Worm (Caenorhabditis elegans): ENCODE measurements around the gene set-15.

set-15 gene

ce11 chrIV:4747553-4747952 is 32.5 kb downstream of the set-15 start, which contains the start of gene tctn-1 (continued):
- TF ChIP-seq nhr-120 (GFP tag; IDR thresholded peaks at IDR 0.05) (no peak), lsy-27 (tag; optimal IDR thresholded peaks at IDR 0.05; ENCODE audit: borderline replicate concordance, insufficient read depth) (no peak), attf-6 (GFP tag; IDR thresholded peaks at IDR 0.05) (no peak), hmg-1.2 (GFP tag; IDR thresholded peaks at IDR 0.05) (peak; percentile 22; the same call in 1 of the 2 replicates), nhr-80 (tag; optimal IDR thresholded peaks at IDR 0.05) (no peak), ceh-58 (GFP tag; IDR thresholded peaks at IDR 0.05) (no peak), F57A8.1 (GFP tag; optimal IDR thresholded peaks at IDR 0.05) (no peak), lin-40 (tag; optimal IDR thresholded peaks at IDR 0.05) (no peak), tbx-9 (tag; optimal IDR thresholded peaks at IDR 0.05; ENCODE audit: borderline replicate concordance) (no peak), athp-1 (tag; optimal IDR thresholded peaks at IDR 0.05) (no peak), F39B2.1 (GFP tag; IDR thresholded peaks at IDR 0.05) (no peak), snpc-1.3 (tag; optimal IDR thresholded peaks at IDR 0.05; ENCODE audit: insufficient read depth) (no peak), ztf-22 (GFP tag; optimal IDR thresholded peaks at IDR 0.05) (no peak), dpl-1 (GFP tag; optimal IDR thresholded peaks at IDR 0.05) (no peak), C06A6.2 (GFP tag; conservative IDR thresholded peaks at IDR 0.05) (no peak), B0336.3 (GFP tag; IDR thresholded peaks at IDR 0.05) (no peak), B0035.1 (tag; optimal IDR thresholded peaks at IDR 0.05) (no peak)

DNA sequence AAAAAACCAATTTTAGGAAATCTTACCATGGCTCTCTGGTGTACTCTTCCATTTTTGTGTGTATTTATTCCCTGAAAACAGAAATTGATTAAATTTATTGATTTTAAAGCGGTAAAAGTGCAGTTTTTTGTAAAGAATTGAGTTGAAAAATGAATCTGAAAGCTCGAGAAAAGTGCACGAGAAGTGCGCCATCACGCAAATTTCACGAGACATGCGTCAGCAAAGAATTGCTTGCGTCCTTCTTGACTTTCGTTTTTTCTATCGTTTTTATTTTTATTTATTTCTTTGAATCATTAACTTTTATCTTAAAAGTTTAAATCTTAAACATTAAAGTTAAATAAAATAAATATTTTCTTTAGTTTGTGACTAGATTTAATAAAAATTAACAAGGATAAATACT is 34.6 kb downstream of the set-15 start, which contains the start of gene timm-17B.1:
Gene timm-17B.1 (minus strand): TSS at position 71 of the 400 bp plus-strand sequence.
- TF ChIP-seq F57A8.1 (GFP tag; optimal IDR thresholded peaks at IDR 0.05) (no peak), F37B4.10 (GFP tag; IDR thresholded peaks at IDR 0.05) (no peak), athp-1 (tag; optimal IDR thresholded peaks at IDR 0.05) (no peak), egl-18 (GFP tag; IDR thresholded peaks at IDR 0.05) (no peak), K11D2.4 (GFP tag; IDR thresholded peaks at IDR 0.05) (no peak), Y79H2A.3 (GFP tag; conservative IDR thresholded peaks at IDR 0.05) (no peak), sea-2 (GFP tag; IDR thresholded peaks at IDR 0.05) (no peak), D2030.7 (GFP tag; IDR thresholded peaks at IDR 0.05) (no peak), C06A6.2 (GFP tag; conservative IDR thresholded peaks at IDR 0.05) (no peak), nfya-1 (tag; optimal IDR thresholded peaks at IDR 0.05; ENCODE audit: borderline replicate concordance, insufficient read depth) (no peak), mes-4 (tag; optimal IDR thresholded peaks at IDR 0.05) (no peak), ztf-6 (GFP tag; IDR thresholded peaks at IDR 0.05) (no peak), nhr-80 (tag; optimal IDR thresholded peaks at IDR 0.05) (peak; percentile 8), T26A5.8 (tag; optimal IDR thresholded peaks at IDR 0.05) (no peak), atf-7 (tag; optimal IDR thresholded peaks at IDR 0.05) (no peak), F33H1.4 (GFP tag; IDR thresholded peaks at IDR 0.05) (peak; percentile 62), fkh-3 (tag; optimal IDR thresholded peaks at IDR 0.05) (no peak), nfyb-1 (GFP tag; IDR thresholded peaks at IDR 0.05) (0 out of 2 replicates have a peak, but pooled peaks have one; percentile 68), ceh-100 (GFP tag; IDR thresholded peaks at IDR 0.05) (peak; percentile 39; the same call in 1 of the 2 replicates), ama-1 (optimal IDR thresholded peaks at IDR 0.05) (no peak), ama-1 (GFP tag; optimal IDR thresholded peaks at IDR 0.05) (no peak), B0035.1 (tag; optimal IDR thresholded peaks at IDR 0.05) (no peak), Y67H2A.10 (GFP tag; conservative IDR thresholded peaks at IDR 0.05) (no peak), akir-1 (GFP tag; optimal IDR thresholded peaks at IDR 0.05) (no peak), ceh-58 (GFP tag; IDR thresholded peaks at IDR 0.05) (no peak), lin-35 (GFP tag; optimal IDR thresholded peaks at IDR 0.05) (peak in 1 of 3 experiments; percentile 66), lsl-1 (GFP tag; optimal IDR thresholded peaks at IDR 0.05) (peak; percentile 54), rpc-1 (optimal IDR thresholded peaks at IDR 0.05) (no peak), rpc-1 (tag; optimal IDR thresholded peaks at IDR 0.05) (no peak), B0261.1 (tag; optimal IDR thresholded peaks at IDR 0.05) (no peak), lin-40 (tag; optimal IDR thresholded peaks at IDR 0.05) (peak; percentile 67), ekl-4 (GFP tag; IDR thresholded peaks at IDR 0.05) (0 out of 2 replicates have a peak, but pooled peaks have one; percentile 58), madf-8 (GFP tag; conservative IDR thresholded peaks at IDR 0.05) (peak; percentile 10; the same call in 1 of the 2 replicates), ztf-18 (tag; optimal IDR thresholded peaks at IDR 0.05) (peak; percentile 97), ets-4 (GFP tag; optimal IDR thresholded peaks at IDR 0.05) (no peak), madf-6 (GFP tag; IDR thresholded peaks at IDR 0.05) (peak; percentile 30; the same call in 1 of the 2 replicates), lin-54 (GFP tag; optimal IDR thresholded peaks at IDR 0.05) (peak; percentile 67), dpff-1 (tag; optimal IDR thresholded peaks at IDR 0.05) (no peak)

Data from whole organism, young adult.